Fruit fly (Drosophila melanogaster) whole organism, embryonic: ENCODE results near the gene Eip63E.

Experiments used
- ATbp ChIP-seq: fragments of 200-800 bp; sonication (Bioruptor generic); optimal IDR thresholded peaks from 2 replicates; lab custom pipeline; 2017; ENCODE audit warnings: missing biosample characterization, mild to moderate bottlenecking, missing genetic modification characterization, missing genetic modification reagents
- Ada2b ChIP-seq: fragments of 200-800 bp; sonication (Bioruptor generic); IDR thresholded peaks from 2 replicates; pipeline ENCODE4 v1.3.6; 2022; ENCODE audit warnings: missing biosample characterization, missing genetic modification characterization
- CG16813 ChIP-seq: fragments of 200-800 bp; sonication (Bioruptor generic); IDR thresholded peaks from 3 replicates; pipeline ENCODE4 v1.3.6; 2022; ENCODE audit warnings: missing biosample characterization, missing genetic modification characterization; ENCODE audit not compliant: partially characterized antibody
- CG32767 ChIP-seq: fragments of 200-800 bp; sonication (Bioruptor generic); IDR thresholded peaks from 2 replicates; pipeline ENCODE4 v1.3.6; 2022; ENCODE audit warnings: missing biosample characterization, missing genetic modification characterization
- pan ChIP-seq, 4 experiments: fragments of >200 bp in 3 of 4; fragments of 200-800 bp in 1 of 4; sonication (Bioruptor generic) in 1 of 4; optimal IDR thresholded peaks in 3 of 4; IDR thresholded peaks in 1 of 4; 2 replicates each; pipeline versions ENCODE4 v1.3.6 to Lab custom; 2017 to 2022; ENCODE audit warnings: missing biosample characterization in 2 of 4, missing genetic modification characterization in 2 of 4, mixed read lengths in 1 of 4

DNA sequence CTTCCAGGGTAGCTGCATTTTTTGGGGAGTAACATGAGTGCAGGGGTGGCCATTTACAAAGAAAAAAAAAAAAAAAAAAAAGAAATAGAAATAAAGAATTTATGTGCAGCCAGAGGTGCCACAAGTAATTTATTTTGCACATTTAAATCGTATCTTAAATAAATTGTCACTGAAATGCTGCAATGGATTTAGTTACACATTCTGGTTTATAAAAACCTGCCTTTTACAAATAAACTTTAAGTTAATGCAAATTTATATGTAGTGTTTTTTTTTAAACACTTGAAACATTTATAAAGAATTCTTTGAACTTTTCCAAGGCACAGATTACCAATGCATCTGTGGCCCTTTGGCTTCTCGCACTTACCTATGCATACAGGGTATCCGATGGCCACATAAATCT is 20.9 kb downstream of the Eip63E start:
- no peak for TF ChIP-seq ATbp
- no peak for TF ChIP-seq CG16813 (GFP tag; lab: Robert Waterston, UW)
- TF ChIP-seq CG32767 (GFP tag; lab: Robert Waterston, UW): no peak
- TF ChIP-seq pan (optimal IDR thresholded peaks at IDR 0.05; lab: Kevin White, UChicago): no peak
- TF ChIP-seq pan (GFP tag; optimal IDR thresholded peaks at IDR 0.05 in 1 of 2, IDR thresholded peaks at IDR 0.05 in 1 of 2): no peak
- no peak for TF ChIP-seq Ada2b (GFP tag; lab: Robert Waterston, UW)
